Worm (Caenorhabditis elegans): ENCODE measurements around the gene suox-1.

DNA sequence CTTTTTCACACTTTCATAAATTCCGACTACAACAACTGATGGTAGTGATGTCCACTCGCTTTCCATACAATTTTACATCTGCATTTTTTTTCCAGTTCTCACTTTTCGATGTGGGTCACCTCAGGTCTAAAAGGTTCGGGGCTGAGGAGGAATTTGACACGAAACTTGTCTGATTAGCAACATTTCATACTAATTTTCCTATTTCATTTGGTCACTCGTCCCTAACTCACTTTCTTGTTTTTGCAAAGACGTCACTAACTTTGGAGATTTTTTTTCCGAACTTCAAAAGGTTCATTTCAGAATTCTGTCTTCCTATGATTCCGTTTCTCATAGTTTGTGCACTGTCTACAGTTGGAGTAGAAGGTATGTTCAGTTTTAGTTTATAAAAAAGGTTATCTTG, 9.5 kb upstream of the suox-1 start, which contains the start of gene H13N06.2:
- TF ChIP-seq ama-1 (optimal IDR thresholded peaks at IDR 0.05) (no peak), egl-5 (tag; optimal IDR thresholded peaks at IDR 0.05) (no peak), lin-15B (tag; optimal IDR thresholded peaks at IDR 0.05) (no peak)
